Worm (Caenorhabditis elegans) whole organism, mixed stage, embryonic: ENCODE data around the gene C16C10.2.

Experiments
- blmp-1 ChIP-seq: fragments of 150-350 bp; optimal IDR thresholded peaks from 2 replicates; lab custom pipeline; 2014; ENCODE audit warnings: missing biosample characterization, missing genetic modification characterization
- ceh-83 ChIP-seq: fragments of 200-800 bp; sonication (Bioruptor generic); optimal IDR thresholded peaks from 2 replicates; lab custom pipeline; 2018; ENCODE audit warnings: mild to moderate bottlenecking, missing genetic modification characterization, missing compliant biosample characterization
- ztf-11 ChIP-seq: fragments of 150-350 bp; optimal IDR thresholded peaks from 2 replicates; lab custom pipeline; 2014; ENCODE audit warnings: missing biosample characterization, missing genetic modification characterization

ce11 chrIII:4153299-4153698, 25.2 kb downstream of the C16C10.2 start, which contains the start of gene glod-4:
- TF ChIP-seq ztf-11 (tag; lab: Kevin White, UChicago), result no peak
- TF ChIP-seq ceh-83 (GFP tag; lab: Kevin White, UChicago), result no peak
- TF ChIP-seq blmp-1 (tag; lab: Kevin White, UChicago), result no peak
